Worm (Caenorhabditis elegans) whole organism, mixed stage, embryonic: ENCODE results near the gene W02D7.11.

Experiments used
- lin-13 ChIP-seq: fragments of 150-350 bp; optimal IDR thresholded peaks from 2 replicates; lab custom pipeline; 2014; ENCODE audit warnings: missing biosample characterization, missing genetic modification characterization
- mep-1 ChIP-seq: fragments of 150-350 bp; optimal IDR thresholded peaks from 2 replicates; lab custom pipeline; 2017; ENCODE audit warnings: missing biosample characterization, missing genetic modification reagents, missing genetic modification characterization, inconsistent platforms
- nhr-12 ChIP-seq: fragments of 150-350 bp; optimal IDR thresholded peaks from 2 replicates; lab custom pipeline; 2014; ENCODE audit warnings: missing biosample characterization, missing genetic modification characterization
- nhr-237 ChIP-seq: fragments of 150-350 bp; optimal IDR thresholded peaks from 2 replicates; lab custom pipeline; 2014; ENCODE audit warnings: missing biosample characterization, missing genetic modification characterization
- nhr-28 ChIP-seq: fragments of 150-350 bp; optimal IDR thresholded peaks from 2 replicates; lab custom pipeline; 2014; ENCODE audit warnings: missing biosample characterization, missing genetic modification characterization
- nhr-76 ChIP-seq: sonication (generic microtip); optimal IDR thresholded peaks from 2 replicates; lab custom pipeline; 2017; ENCODE audit warnings: missing biosample characterization, missing genetic modification characterization
- sptf-1 ChIP-seq: sonication (generic microtip); optimal IDR thresholded peaks from 2 replicates; lab custom pipeline; 2017; ENCODE audit warnings: mild to moderate bottlenecking, missing genetic modification characterization, moderate library complexity, missing compliant biosample characterization
- unc-39 ChIP-seq: fragments of 150-350 bp; optimal IDR thresholded peaks from 2 replicates; lab custom pipeline; 2014; ENCODE audit warnings: missing biosample characterization, missing genetic modification characterization
- unc-62 ChIP-seq: fragments of 150-350 bp; optimal IDR thresholded peaks from 2 replicates; lab custom pipeline; 2014; ENCODE audit warnings: missing biosample characterization, missing genetic modification reagents, missing genetic modification characterization

ce11 chrV:8253946-8254345 is 50.4 kb downstream of the W02D7.11 start:
- no peak for TF ChIP-seq unc-39 (tag; lab: Kevin White, UChicago)
- no peak for TF ChIP-seq nhr-28
- TF ChIP-seq lin-13 (tag; lab: Kevin White, UChicago), result no peak
- no peak for TF ChIP-seq sptf-1 (tag; lab: Kevin White, UChicago)
- no peak for TF ChIP-seq nhr-76 (tag; lab: Kevin White, UChicago)
- TF ChIP-seq nhr-237 (tag; lab: Kevin White, UChicago), result no peak
- no peak for TF ChIP-seq nhr-12
- TF ChIP-seq mep-1 (tag; lab: Kevin White, UChicago), result no peak
- TF ChIP-seq unc-62 (GFP tag; lab: Kevin White, UChicago), result no peak
